Fruit fly (Drosophila melanogaster) whole organism, adult: Measurements from ENCODE around the gene Cont.

ENCODE experiments used
- CG11617 ChIP-seq: fragments of 200-800 bp; sonication (Bioruptor generic); optimal IDR thresholded peaks from 2 replicates; lab custom pipeline; 2017; ENCODE audit warnings: mild to moderate bottlenecking, missing biosample characterization, missing genetic modification reagents, missing genetic modification characterization
- CG12768 ChIP-seq: fragments of 200-800 bp; sonication (Bioruptor generic); optimal IDR thresholded peaks from 2 replicates; lab custom pipeline; 2017; ENCODE audit warnings: missing biosample characterization, missing genetic modification characterization, mild to moderate bottlenecking, moderate library complexity, missing genetic modification reagents
- CG14711 ChIP-seq: fragments of 200-800 bp; sonication (Bioruptor generic); optimal IDR thresholded peaks from 2 replicates; lab custom pipeline; 2018; ENCODE audit warnings: missing biosample characterization, mild to moderate bottlenecking, missing genetic modification characterization, moderate library complexity
- CG1620 ChIP-seq: fragments of 200-800 bp; sonication (Bioruptor generic); optimal IDR thresholded peaks from 2 replicates; lab custom pipeline; 2016; ENCODE audit warnings: missing biosample characterization, missing genetic modification characterization
- CG33017 ChIP-seq: fragments of 200-800 bp; sonication (Bioruptor generic); optimal IDR thresholded peaks from 2 replicates; lab custom pipeline; 2018; ENCODE audit warnings: missing biosample characterization, mild to moderate bottlenecking, missing genetic modification characterization, moderate library complexity
- CG5204 ChIP-seq: fragments of 200-800 bp; sonication (Bioruptor generic); optimal IDR thresholded peaks from 2 replicates; lab custom pipeline; 2016; ENCODE audit warnings: missing biosample characterization, missing genetic modification characterization
- CG7045 ChIP-seq: fragments of 200-800 bp; sonication (Bioruptor generic); optimal IDR thresholded peaks from 2 replicates; lab custom pipeline; 2017; ENCODE audit warnings: missing biosample characterization, mild to moderate bottlenecking, missing genetic modification characterization
- CG7101 ChIP-seq: fragments of 200-800 bp; sonication (Bioruptor generic); optimal IDR thresholded peaks from 2 replicates; lab custom pipeline; 2018; ENCODE audit warnings: missing biosample characterization, mild to moderate bottlenecking, missing genetic modification characterization, moderate library complexity
- Clk ChIP-seq: fragments of 200-800 bp; sonication (Bioruptor generic); optimal IDR thresholded peaks from 2 replicates; lab custom pipeline; 2017; ENCODE audit warnings: missing biosample characterization, missing genetic modification characterization
- Crg-1 ChIP-seq: fragments of 200-800 bp; sonication (Bioruptor generic); optimal IDR thresholded peaks from 2 replicates; lab custom pipeline; 2016; ENCODE audit warnings: missing biosample characterization, missing genetic modification characterization
- Hr96 ChIP-seq: fragments of 200-800 bp; sonication (Bioruptor generic); optimal IDR thresholded peaks from 2 replicates; lab custom pipeline; 2016; ENCODE audit warnings: missing biosample characterization, missing genetic modification characterization
- Mnt ChIP-seq: fragments of 200-800 bp; sonication (Bioruptor generic); optimal IDR thresholded peaks from 2 replicates; lab custom pipeline; 2016; ENCODE audit warnings: missing biosample characterization, mild to moderate bottlenecking, missing genetic modification characterization
- bab1 ChIP-seq: fragments of 200-800 bp; sonication (Bioruptor generic); optimal IDR thresholded peaks from 3 replicates; lab custom pipeline; 2019; ENCODE audit warnings: missing biosample characterization, mild to moderate bottlenecking, missing genetic modification characterization, moderate library complexity
- cic ChIP-seq: fragments of 200-800 bp; sonication (Bioruptor generic); optimal IDR thresholded peaks from 2 replicates; lab custom pipeline; 2017; ENCODE audit warnings: missing biosample characterization, mild to moderate bottlenecking, missing genetic modification characterization, moderate library complexity
- cnc ChIP-seq, 2 experiments: fragments of >200 bp; optimal IDR thresholded peaks; 2 replicates each; lab custom pipeline; 2017
- kay ChIP-seq: fragments of 200-800 bp; sonication (Bioruptor generic); peaks from one replicate; lab custom pipeline; 2016; ENCODE audit warnings: missing biosample characterization, missing genetic modification characterization, borderline replicate concordance
- ovo ChIP-seq: fragments of 200-800 bp; sonication (Bioruptor generic); optimal IDR thresholded peaks from 2 replicates; lab custom pipeline; 2016; ENCODE audit warnings: missing biosample characterization, missing genetic modification characterization
- pad ChIP-seq: fragments of 200-800 bp; sonication (Bioruptor generic); optimal IDR thresholded peaks from 3 replicates; lab custom pipeline; 2017; ENCODE audit warnings: missing biosample characterization, missing genetic modification characterization, mild to moderate bottlenecking, moderate library complexity, missing genetic modification reagents
- tj ChIP-seq: fragments of 200-800 bp; sonication (Bioruptor generic); optimal IDR thresholded peaks from 3 replicates; lab custom pipeline; 2017; ENCODE audit warnings: missing biosample characterization, mild to moderate bottlenecking, missing genetic modification characterization, moderate library complexity
- toe ChIP-seq: fragments of 200-800 bp; sonication (Bioruptor generic); optimal IDR thresholded peaks from 2 replicates; lab custom pipeline; 2016; ENCODE audit warnings: missing biosample characterization, missing genetic modification characterization

The Cont gene

DNA sequence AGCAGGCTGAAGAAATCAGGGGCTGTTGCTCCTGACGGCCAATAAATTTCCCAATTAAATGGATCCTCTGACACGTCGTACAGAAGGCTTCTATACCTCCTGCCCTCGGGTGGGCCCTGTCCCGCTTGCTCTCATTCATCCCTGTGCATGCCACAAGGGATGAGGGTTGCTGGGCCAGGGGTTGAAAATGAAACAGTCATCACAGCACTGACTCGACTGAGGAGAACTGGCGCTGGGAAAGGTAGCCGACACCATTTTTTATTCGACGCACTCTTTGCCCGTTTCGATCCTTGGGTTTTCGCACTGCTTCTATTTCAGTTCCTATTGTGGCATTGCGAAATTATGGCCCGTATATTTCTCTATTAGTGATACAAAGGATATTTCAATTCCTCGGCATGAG is 39.9 kb upstream of the Cont start:
- TF ChIP-seq CG7045 (no peak), tj (GFP tag; lab: Kevin White, UChicago) (no peak), kay (GFP tag; lab: Kevin White, UChicago) (no peak), Mnt (GFP tag; lab: Kevin White, UChicago) (no peak), pad (GFP tag; lab: Kevin White, UChicago) (no peak), Crg-1 (GFP tag; lab: Kevin White, UChicago) (no peak), bab1 (GFP tag; lab: Kevin White, UChicago) (no peak), CG12768 (GFP tag; lab: Kevin White, UChicago) (no peak), ovo (GFP tag; lab: Kevin White, UChicago) (no peak), cnc (optimal IDR thresholded peaks at IDR 0.05; lab: Kevin White, UChicago) (no peak), CG11617 (GFP tag; lab: Kevin White, UChicago) (no peak), CG14711 (tag; lab: Kevin White, UChicago) (no peak), CG7101 (tag; lab: Kevin White, UChicago) (no peak), CG5204 (no peak), CG33017 (tag; lab: Kevin White, UChicago) (no peak), cic (GFP tag; lab: Kevin White, UChicago) (no peak)

DNA sequence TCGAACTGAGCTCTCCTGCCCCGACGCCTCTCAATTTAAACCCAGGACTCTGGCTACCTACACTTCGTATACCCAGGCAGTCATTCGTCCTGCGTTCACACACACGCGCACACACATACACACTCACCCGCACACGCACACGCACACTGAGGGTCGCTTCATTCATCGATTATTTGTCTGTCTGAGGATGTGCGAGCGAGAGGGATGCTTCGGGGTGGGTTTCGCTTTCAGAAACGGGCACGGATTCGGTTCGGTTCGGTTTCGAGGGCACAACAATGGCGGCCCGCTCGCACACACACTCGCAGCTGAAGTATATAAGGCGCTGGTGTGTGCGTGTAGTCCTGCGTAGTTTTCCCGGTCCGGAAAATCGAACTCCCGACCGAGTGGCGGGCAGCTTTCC is 34.5 kb upstream of the Cont start, which contains the start of gene hkb:
hkb (minus strand) TSS at position 11 of the 400 bp plus-strand sequence.
- TF ChIP-seq Hr96 (GFP tag; lab: Kevin White, UChicago): no peak
- TF ChIP-seq tj (GFP tag; lab: Kevin White, UChicago): no peak
- no peak for TF ChIP-seq Mnt (GFP tag; lab: Kevin White, UChicago)
- TF ChIP-seq CG5204: no peak
- TF ChIP-seq CG33017 (tag; lab: Kevin White, UChicago): no peak
- TF ChIP-seq ovo (GFP tag; lab: Kevin White, UChicago): no peak
- no peak for TF ChIP-seq cic (GFP tag; lab: Kevin White, UChicago)
- TF ChIP-seq CG7101 (tag; lab: Kevin White, UChicago): no peak

dm6 chr3R:4348197-4348814 is 32.8 kb upstream of the Cont start:
- no peak for TF ChIP-seq Hr96 (GFP tag; lab: Kevin White, UChicago)
- no peak for TF ChIP-seq CG5204
- TF ChIP-seq cnc (optimal IDR thresholded peaks at IDR 0.05; lab: Kevin White, UChicago): no peak
- TF ChIP-seq bab1 (GFP tag; lab: Kevin White, UChicago): no peak
- no peak for TF ChIP-seq Clk (GFP tag; lab: Kevin White, UChicago)
- TF ChIP-seq kay (GFP tag; lab: Kevin White, UChicago): no peak
- no peak for TF ChIP-seq CG7101 (tag; lab: Kevin White, UChicago)
- TF ChIP-seq Mnt (GFP tag; lab: Kevin White, UChicago): no peak
- TF ChIP-seq cic (GFP tag; lab: Kevin White, UChicago): no peak
- TF ChIP-seq tj (GFP tag; lab: Kevin White, UChicago): no peak
- TF ChIP-seq toe: no peak
- no peak for TF ChIP-seq CG7045
- no peak for TF ChIP-seq Crg-1 (GFP tag; lab: Kevin White, UChicago)
- TF ChIP-seq CG14711 (tag; lab: Kevin White, UChicago): no peak
- no peak for TF ChIP-seq CG11617 (GFP tag; lab: Kevin White, UChicago)
- TF ChIP-seq ovo (GFP tag; lab: Kevin White, UChicago): no peak

dm6 chr3R:4350199-4350598 is 30.9 kb upstream of the Cont start:
- TF ChIP-seq CG1620 (GFP tag; lab: Kevin White, UChicago): no peak

- TF ChIP-seq CG7101 (tag; lab: Kevin White, UChicago) (no peak), toe (no peak), bab1 (GFP tag; lab: Kevin White, UChicago) (no peak), Crg-1 (GFP tag; lab: Kevin White, UChicago) (no peak), CG1620 (GFP tag; lab: Kevin White, UChicago) (no peak), CG33017 (tag; lab: Kevin White, UChicago) (no peak), CG12768 (GFP tag; lab: Kevin White, UChicago) (no peak), tj (GFP tag; lab: Kevin White, UChicago) (no peak), ovo (GFP tag; lab: Kevin White, UChicago) (no peak), cnc (optimal IDR thresholded peaks at IDR 0.05; lab: Kevin White, UChicago) (no peak), kay (GFP tag; lab: Kevin White, UChicago) (no peak), CG5204 (no peak), CG7045 (no peak), cic (GFP tag; lab: Kevin White, UChicago) (no peak), Clk (GFP tag; lab: Kevin White, UChicago) (no peak), Mnt (GFP tag; lab: Kevin White, UChicago) (no peak)
Measured at dm6 chr3R:4353569-4353968, 27.5 kb upstream of the Cont start.

DNA sequence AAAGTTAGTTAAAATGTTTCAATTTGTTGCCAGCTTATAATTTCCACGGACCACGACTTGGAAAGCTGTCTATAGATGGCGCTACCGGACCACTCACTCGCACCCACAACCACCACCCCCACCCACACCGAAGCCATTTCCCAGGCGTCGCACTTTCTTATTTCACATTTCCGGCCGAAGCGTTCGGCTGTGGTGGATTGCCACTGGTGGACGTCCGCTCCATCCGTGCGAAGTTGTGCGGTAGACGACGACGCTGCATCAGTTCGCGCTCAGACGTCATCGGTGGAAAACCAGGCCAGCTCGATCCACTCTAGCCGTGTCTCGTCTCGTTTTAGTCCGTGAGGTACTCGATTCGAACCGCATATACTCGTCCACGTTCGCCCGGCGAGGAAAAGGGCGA is 21.5 kb upstream of the Cont start, which contains the start of gene CG1090:
CG1090 (plus strand) TSS at position 259 of the 400 bp plus-strand sequence.
- TF ChIP-seq CG12768 (GFP tag; lab: Kevin White, UChicago): peak; percentile 9
- no peak for TF ChIP-seq pad (GFP tag; lab: Kevin White, UChicago)
- TF ChIP-seq CG33017 (tag; lab: Kevin White, UChicago): peak; percentile 7
